Worm (Caenorhabditis elegans): Measurements from ENCODE around the gene C32D5.14.

Gene C32D5.14

ce11 chrII:6344513-6344912 is 9.2 kb downstream of the C32D5.14 start:
- no peak for TF ChIP-seq daf-16 (GFP tag; optimal IDR thresholded peaks at IDR 0.05)
- TF ChIP-seq daf-16 (tag; optimal IDR thresholded peaks at IDR 0.05), result peak; percentile 98
- no peak for TF ChIP-seq F44E2.7 (GFP tag; IDR thresholded peaks at IDR 0.05)

- TF ChIP-seq snpc-1.2 (GFP tag; IDR thresholded peaks at IDR 0.05) (0 out of 2 replicates have a peak, but pooled peaks have one; percentile 27), ceh-28 (tag; optimal IDR thresholded peaks at IDR 0.05) (no peak), zfp-2 (tag; optimal IDR thresholded peaks at IDR 0.05) (no peak), nhr-111 (GFP tag; optimal IDR thresholded peaks at IDR 0.05) (no peak), set-16 (GFP tag; IDR thresholded peaks at IDR 0.05) (no peak), ZK337.2 (GFP tag; IDR thresholded peaks at IDR 0.05) (no peak), pqm-1 (tag; optimal IDR thresholded peaks at IDR 0.05) (peak; percentile 18), dmd-6 (GFP tag; IDR thresholded peaks at IDR 0.05) (no peak), ztf-11 (tag; optimal IDR thresholded peaks at IDR 0.05) (no peak), ceh-44 (GFP tag; IDR thresholded peaks at IDR 0.05) (no peak), php-3 (GFP tag; IDR thresholded peaks at IDR 0.05) (no peak), lin-38 (GFP tag; IDR thresholded peaks at IDR 0.05) (no peak), dmd-8 (GFP tag; IDR thresholded peaks at IDR 0.05) (peak; percentile 29; the same call in 1 of the 2 replicates), Y105C5A.15 (GFP tag; IDR thresholded peaks at IDR 0.05) (0 out of 2 replicates have a peak, but pooled peaks have one; percentile 41), mdl-1 (tag; optimal IDR thresholded peaks at IDR 0.05) (peak in 1 of 2 experiments; percentile 66), nhr-77 (tag; optimal IDR thresholded peaks at IDR 0.05) (no peak), F44E2.7 (GFP tag; IDR thresholded peaks at IDR 0.05) (no peak), gei-8 (GFP tag; optimal IDR thresholded peaks at IDR 0.05) (no peak), attf-4 (tag; optimal IDR thresholded peaks at IDR 0.05) (no peak), hif-1 (tag; optimal IDR thresholded peaks at IDR 0.05) (no peak), F10B5.3 (tag; optimal IDR thresholded peaks at IDR 0.05) (no peak), unc-39 (tag; optimal IDR thresholded peaks at IDR 0.05) (no peak), mep-1 (tag; optimal IDR thresholded peaks at IDR 0.05) (no peak), nhr-11 (tag; optimal IDR thresholded peaks at IDR 0.05) (no peak), zip-11 (GFP tag; IDR thresholded peaks at IDR 0.05) (no peak), F37D6.2 (tag; optimal IDR thresholded peaks at IDR 0.05) (no peak), Y75B8A.6 (GFP tag; IDR thresholded peaks at IDR 0.05) (no peak), nhr-42 (GFP tag; IDR thresholded peaks at IDR 0.05) (no peak), dmd-9 (GFP tag; IDR thresholded peaks at IDR 0.05) (no peak), madf-9 (GFP tag; conservative IDR thresholded peaks at IDR 0.05) (peak; percentile 44), mxl-3 (GFP tag; optimal IDR thresholded peaks at IDR 0.05) (peak; percentile 38), nhr-10 (tag; optimal IDR thresholded peaks at IDR 0.05) (no peak), rbr-2 (tag; optimal IDR thresholded peaks at IDR 0.05) (no peak), unc-62 (GFP tag; optimal IDR thresholded peaks at IDR 0.05 in 1 of 2) (no peak), unc-62 (tag; optimal IDR thresholded peaks at IDR 0.05) (no peak), lin-39 (tag; optimal IDR thresholded peaks at IDR 0.05) (no peak), duxl-1 (tag; optimal IDR thresholded peaks at IDR 0.05; ENCODE audit: poor library complexity) (no peak), lin-29 (GFP tag; IDR thresholded peaks at IDR 0.05) (no peak), spr-1 (tag; optimal IDR thresholded peaks at IDR 0.05) (no peak), aha-1 (tag) (peak; percentile 92), vab-7 (GFP tag; IDR thresholded peaks at IDR 0.05) (no peak), Y48G9A.11 (GFP tag; IDR thresholded peaks at IDR 0.05) (no peak), cey-2 (tag; optimal IDR thresholded peaks at IDR 0.05; ENCODE audit: borderline replicate concordance, insufficient read depth) (no peak), nhr-41 (GFP tag; IDR thresholded peaks at IDR 0.05) (no peak), ceh-32 (tag; optimal IDR thresholded peaks at IDR 0.05; ENCODE audit: poor library complexity) (no peak), nhr-76 (tag; optimal IDR thresholded peaks at IDR 0.05) (no peak)
Observed at ce11 chrII:6345195-6346158, 10.2 kb downstream of the C32D5.14 start, which contains the start of gene C32D5.8. Gene C32D5.8 (minus strand): TSS chrII:6345964.
